Fruit fly (Drosophila melanogaster) whole organism, prepupa: ENCODE measurements around the gene CG16965.
A peak's percentile ranks its signal among the peaks of the same experiment; 100 is the strongest.

Experiments used
- Blimp-1 ChIP-seq: fragments of 200-800 bp; sonication (Bioruptor generic); optimal IDR thresholded peaks from 3 replicates; lab custom pipeline; 2017; ENCODE audit warnings: missing biosample characterization, missing genetic modification characterization, mild to moderate bottlenecking, moderate library complexity, missing genetic modification reagents
- CG10669 ChIP-seq: fragments of 200-800 bp; sonication (Bioruptor generic); optimal IDR thresholded peaks from 3 replicates; lab custom pipeline; 2018; ENCODE audit warnings: missing biosample characterization, mild to moderate bottlenecking, missing genetic modification characterization, moderate library complexity
- CG11762 ChIP-seq: fragments of 200-800 bp; sonication (Bioruptor generic); optimal IDR thresholded peaks from 3 replicates; lab custom pipeline; 2016; ENCODE audit warnings: missing biosample characterization, missing genetic modification characterization; ENCODE audit not compliant: insufficient read depth
- CG1621 ChIP-seq: fragments of 200-800 bp; sonication (Bioruptor generic); optimal IDR thresholded peaks from 3 replicates; lab custom pipeline; 2018; ENCODE audit warnings: missing biosample characterization, mild to moderate bottlenecking, missing genetic modification characterization
- CG16779 ChIP-seq: fragments of 200-800 bp; sonication (Bioruptor generic); optimal IDR thresholded peaks from 3 replicates; lab custom pipeline; 2017; ENCODE audit warnings: missing biosample characterization, mild to moderate bottlenecking, missing genetic modification characterization
- CG3032 ChIP-seq: fragments of 200-800 bp; optimal IDR thresholded peaks from 2 replicates; lab custom pipeline; 2019; ENCODE audit warnings: missing biosample characterization, mild to moderate bottlenecking, missing genetic modification characterization, moderate library complexity
- CG31627 ChIP-seq: fragments of 200-800 bp; sonication (Bioruptor generic); optimal IDR thresholded peaks from 3 replicates; lab custom pipeline; 2016; ENCODE audit warnings: missing biosample characterization, missing genetic modification characterization
- CG34406 ChIP-seq: fragments of 200-800 bp; sonication (Bioruptor generic); optimal IDR thresholded peaks from 3 replicates; lab custom pipeline; 2016; ENCODE audit warnings: missing biosample characterization, missing genetic modification characterization
- CG3919 ChIP-seq: fragments of 200-800 bp; sonication (Bioruptor generic); optimal IDR thresholded peaks from 3 replicates; lab custom pipeline; 2016; ENCODE audit warnings: missing biosample characterization, missing genetic modification characterization
- CG4318 ChIP-seq: fragments of 200-800 bp; sonication (Bioruptor generic); optimal IDR thresholded peaks from 3 replicates; lab custom pipeline; 2017; ENCODE audit warnings: missing biosample characterization, mild to moderate bottlenecking, missing genetic modification characterization
- CG6276 ChIP-seq: fragments of 200-800 bp; sonication (Bioruptor generic); optimal IDR thresholded peaks from 2 replicates; lab custom pipeline; 2017; ENCODE audit warnings: missing biosample characterization, mild to moderate bottlenecking, missing genetic modification characterization
- CG6792 ChIP-seq: fragments of 200-800 bp; sonication (Bioruptor generic); optimal IDR thresholded peaks from 3 replicates; lab custom pipeline; 2016; ENCODE audit warnings: missing biosample characterization, missing genetic modification characterization
- CG6808 ChIP-seq: fragments of 200-800 bp; sonication (Bioruptor generic); optimal IDR thresholded peaks from 3 replicates; lab custom pipeline; 2017; ENCODE audit warnings: missing biosample characterization, missing genetic modification characterization, mild to moderate bottlenecking, moderate library complexity, missing genetic modification reagents
- CG6854 ChIP-seq: fragments of 200-800 bp; sonication (Bioruptor generic); optimal IDR thresholded peaks from 2 replicates; lab custom pipeline; 2017; ENCODE audit warnings: missing biosample characterization, mild to moderate bottlenecking, missing genetic modification characterization
- CG7368 ChIP-seq: fragments of 200-800 bp; sonication (Bioruptor generic); optimal IDR thresholded peaks from 3 replicates; lab custom pipeline; 2016; ENCODE audit warnings: missing biosample characterization, missing genetic modification characterization
- CG8119 ChIP-seq: fragments of 200-800 bp; sonication (Bioruptor generic); IDR thresholded peaks from 3 replicates; pipeline ENCODE4 v1.3.6; 2022; ENCODE audit warnings: missing biosample characterization, missing genetic modification characterization
- CG8319 ChIP-seq: fragments of 200-800 bp; sonication (Bioruptor generic); optimal IDR thresholded peaks from 3 replicates; lab custom pipeline; 2016; ENCODE audit warnings: missing biosample characterization, missing genetic modification characterization
- CG9139 ChIP-seq: fragments of 200-800 bp; sonication (Bioruptor generic); optimal IDR thresholded peaks from 3 replicates; lab custom pipeline; 2017; ENCODE audit warnings: missing biosample characterization, mild to moderate bottlenecking, missing genetic modification characterization
- Eip75B ChIP-seq: fragments of 200-800 bp; sonication (Bioruptor generic); optimal IDR thresholded peaks from 3 replicates; lab custom pipeline; 2016; ENCODE audit warnings: missing biosample characterization, missing genetic modification characterization
- Eip78C ChIP-seq: fragments of 200-800 bp; sonication (Bioruptor generic); peaks from one replicate; lab custom pipeline; 2016; ENCODE audit warnings: missing biosample characterization, missing genetic modification characterization
- Eip93F ChIP-seq: fragments of 200-800 bp; sonication (Bioruptor generic); optimal IDR thresholded peaks from 2 replicates; lab custom pipeline; 2016; ENCODE audit warnings: missing biosample characterization, mild to moderate bottlenecking, missing genetic modification characterization
- Ets21C ChIP-seq: fragments of 200-800 bp; sonication (Bioruptor generic); optimal IDR thresholded peaks from 3 replicates; lab custom pipeline; 2016; ENCODE audit warnings: missing biosample characterization, missing genetic modification characterization
- Gug ChIP-seq: fragments of 200-800 bp; sonication (Bioruptor generic); IDR thresholded peaks from 2 replicates; pipeline ENCODE4 v1.3.6; 2022; ENCODE audit warnings: missing biosample characterization, missing genetic modification characterization
- Hr38 ChIP-seq: sonication (Bioruptor generic); optimal IDR thresholded peaks from 2 replicates; lab custom pipeline; 2016; ENCODE audit warnings: missing biosample characterization, missing genetic modification characterization
- Hr39 ChIP-seq: fragments of 200-800 bp; sonication (Bioruptor generic); optimal IDR thresholded peaks from 2 replicates; lab custom pipeline; 2016; ENCODE audit warnings: missing biosample characterization, missing genetic modification characterization
- Hr4 ChIP-seq: fragments of 200-800 bp; sonication (Bioruptor generic); optimal IDR thresholded peaks from 3 replicates; lab custom pipeline; 2016; ENCODE audit warnings: missing biosample characterization, missing genetic modification characterization
- OdsH ChIP-seq: fragments of 200-800 bp; sonication (Bioruptor generic); optimal IDR thresholded peaks from 3 replicates; lab custom pipeline; 2016; ENCODE audit warnings: missing biosample characterization, missing genetic modification characterization
- Sox102F ChIP-seq: fragments of 200-800 bp; sonication (Bioruptor generic); optimal IDR thresholded peaks from 2 replicates; lab custom pipeline; 2016; ENCODE audit warnings: missing biosample characterization, mild to moderate bottlenecking, missing genetic modification characterization
- Sox14 ChIP-seq: fragments of 200-800 bp; sonication (Bioruptor generic); optimal IDR thresholded peaks from 3 replicates; lab custom pipeline; 2016; ENCODE audit warnings: missing biosample characterization, missing genetic modification characterization
- Sox15 ChIP-seq: fragments of 200-800 bp; sonication (Bioruptor generic); optimal IDR thresholded peaks from 3 replicates; lab custom pipeline; 2016; ENCODE audit warnings: missing biosample characterization, missing genetic modification characterization
- achi ChIP-seq: fragments of 200-800 bp; sonication (Bioruptor generic); optimal IDR thresholded peaks from 3 replicates; lab custom pipeline; 2016; ENCODE audit warnings: missing biosample characterization, missing genetic modification characterization
- acj6 ChIP-seq: fragments of 200-800 bp; sonication (Bioruptor generic); optimal IDR thresholded peaks from 3 replicates; lab custom pipeline; 2016; ENCODE audit warnings: missing biosample characterization, missing genetic modification characterization
- esn ChIP-seq: fragments of 200-800 bp; sonication (Bioruptor generic); optimal IDR thresholded peaks from 2 replicates; lab custom pipeline; 2016; ENCODE audit warnings: missing biosample characterization, mild to moderate bottlenecking, missing genetic modification characterization, moderate library complexity
- fd59A ChIP-seq: fragments of 200-800 bp; sonication (Bioruptor generic); optimal IDR thresholded peaks from 2 replicates; lab custom pipeline; 2017; ENCODE audit warnings: missing biosample characterization, mild to moderate bottlenecking, missing genetic modification characterization, missing genetic modification reagents
- fd85E ChIP-seq: fragments of 200-800 bp; sonication (Bioruptor generic); optimal IDR thresholded peaks from 3 replicates; lab custom pipeline; 2016; ENCODE audit warnings: missing biosample characterization, missing genetic modification characterization
- fkh ChIP-seq: fragments of 200-800 bp; sonication (Bioruptor generic); optimal IDR thresholded peaks from 3 replicates; lab custom pipeline; 2017; ENCODE audit warnings: missing biosample characterization, mild to moderate bottlenecking, missing genetic modification characterization, moderate library complexity
- lz ChIP-seq: fragments of 200-800 bp; sonication (Bioruptor generic); optimal IDR thresholded peaks from 3 replicates; lab custom pipeline; 2016; ENCODE audit warnings: missing biosample characterization, missing genetic modification characterization
- net ChIP-seq: fragments of 200-800 bp; sonication (Bioruptor generic); optimal IDR thresholded peaks from 3 replicates; lab custom pipeline; 2016; ENCODE audit warnings: missing biosample characterization, missing genetic modification characterization
- pdm3 ChIP-seq: fragments of 200-800 bp; sonication (Bioruptor generic); optimal IDR thresholded peaks from 3 replicates; lab custom pipeline; 2016; ENCODE audit warnings: missing biosample characterization, missing genetic modification characterization
- salr ChIP-seq, 2 experiments: fragments of 200-800 bp; sonication (Bioruptor generic); optimal IDR thresholded peaks; 3 replicates each; lab custom pipeline; 2016 to 2018; ENCODE audit warnings: missing biosample characterization in 2 of 2, missing genetic modification characterization in 2 of 2, mild to moderate bottlenecking in 1 of 2
- ss ChIP-seq, 2 experiments: fragments of 200-800 bp; sonication (Bioruptor generic); optimal IDR thresholded peaks; 2 replicates in 1 of 2; 3 replicates in 1 of 2; lab custom pipeline; 2017 to 2018; ENCODE audit warnings: mild to moderate bottlenecking in 2 of 2, missing biosample characterization in 2 of 2, missing genetic modification characterization in 2 of 2, moderate library complexity in 1 of 2
- svp ChIP-seq: fragments of 200-800 bp; sonication (Bioruptor generic); peaks from one replicate; lab custom pipeline; 2016; ENCODE audit warnings: missing biosample characterization, missing genetic modification characterization
- topi ChIP-seq: fragments of 200-800 bp; sonication (Bioruptor generic); optimal IDR thresholded peaks from 3 replicates; lab custom pipeline; 2016; ENCODE audit warnings: missing biosample characterization, missing genetic modification characterization

CG16965 gene

dm6 chr2L:11968581-11969272 is 12.7 kb upstream of the CG16965 start (continued):
- TF ChIP-seq Sox14 (GFP tag; lab: Kevin White, UChicago) (peak; percentile 52), CG3919 (GFP tag; lab: Kevin White, UChicago) (peak; percentile 63), net (GFP tag; lab: Kevin White, UChicago) (peak; percentile 2), Hr4 (peak; percentile 47), CG8319 (no peak), CG6854 (GFP tag; lab: Kevin White, UChicago) (no peak), OdsH (GFP tag; lab: Kevin White, UChicago) (peak; percentile 35), topi (GFP tag; lab: Kevin White, UChicago) (peak; percentile 70), ss (GFP tag; optimal IDR thresholded peaks at IDR 0.05; lab: Kevin White, UChicago) (peak; percentile 24 to 46), fkh (GFP tag; lab: Kevin White, UChicago) (no peak), CG10669 (GFP tag; lab: Kevin White, UChicago) (peak; percentile 59), esn (GFP tag; lab: Kevin White, UChicago) (peak; percentile 74), CG3032 (tag; lab: Kevin White, UChicago) (peak; percentile 47), fd85E (GFP tag; lab: Kevin White, UChicago) (no peak), CG34406 (GFP tag; lab: Kevin White, UChicago) (peak; percentile 47), acj6 (peak; percentile 69), svp (GFP tag; lab: Kevin White, UChicago) (peak; percentile 87), Gug (GFP tag; lab: Robert Waterston, UW) (no peak), Eip75B (GFP tag; lab: Kevin White, UChicago) (peak; percentile 45), Eip78C (GFP tag; lab: Kevin White, UChicago) (peak; percentile 91)

dm6 chr2L:11969424-11969823 is 12.0 kb upstream of the CG16965 start:
- no peak for TF ChIP-seq CG7368 (GFP tag; lab: Kevin White, UChicago)
- TF ChIP-seq CG16779 (tag; lab: Kevin White, UChicago) = no peak
- no peak for TF ChIP-seq Sox102F
- TF ChIP-seq CG6792 (GFP tag; lab: Kevin White, UChicago) = no peak
- no peak for TF ChIP-seq fd59A (GFP tag; lab: Kevin White, UChicago)
- no peak for TF ChIP-seq CG11762
- no peak for TF ChIP-seq achi (GFP tag; lab: Kevin White, UChicago)
- no peak for TF ChIP-seq Sox15 (GFP tag; lab: Kevin White, UChicago)
- TF ChIP-seq CG31627 (GFP tag; lab: Kevin White, UChicago) = no peak
- TF ChIP-seq CG6276 (GFP tag; lab: Kevin White, UChicago) = no peak
- TF ChIP-seq CG8119 (GFP tag; lab: Robert Waterston, UW) = no peak
- no peak for TF ChIP-seq pdm3
- no peak for TF ChIP-seq salr (GFP tag; optimal IDR thresholded peaks at IDR 0.05; lab: Kevin White, UChicago)
- TF ChIP-seq Ets21C = no peak
- TF ChIP-seq Blimp-1 (GFP tag; lab: Kevin White, UChicago) = no peak
- TF ChIP-seq, all 60 proteins: peak for 0

- TF ChIP-seq acj6 (no peak), Hr38 (GFP tag; lab: Kevin White, UChicago) (no peak), Eip93F (GFP tag; lab: Kevin White, UChicago) (no peak), net (GFP tag; lab: Kevin White, UChicago) (no peak), Hr39 (no peak), OdsH (GFP tag; lab: Kevin White, UChicago) (no peak), CG4318 (GFP tag; lab: Kevin White, UChicago) (no peak), CG1621 (tag; lab: Kevin White, UChicago) (no peak), lz (no peak), fd85E (GFP tag; lab: Kevin White, UChicago) (no peak), CG10669 (GFP tag; lab: Kevin White, UChicago) (no peak), CG6808 (GFP tag; lab: Kevin White, UChicago) (no peak), Gug (GFP tag; lab: Robert Waterston, UW) (no peak), Hr4 (no peak), CG16779 (tag; lab: Kevin White, UChicago) (no peak), CG6792 (GFP tag; lab: Kevin White, UChicago) (no peak), pdm3 (no peak), Eip75B (GFP tag; lab: Kevin White, UChicago) (no peak), CG8119 (GFP tag; lab: Robert Waterston, UW) (no peak), CG9139 (GFP tag; lab: Kevin White, UChicago) (no peak)
Measured at dm6 chr2L:11970343-11970742, 11.0 kb upstream of the CG16965 start.
